Fruit fly (Drosophila melanogaster) whole organism, embryonic: ENCODE data around the gene kek6.

Source experiments
- Atf3 ChIP-seq: fragments of 200-800 bp; sonication (Bioruptor generic); optimal IDR thresholded peaks from 3 replicates; lab custom pipeline; 2016; ENCODE audit warnings: missing biosample characterization, missing genetic modification characterization
- B-H1 ChIP-seq: fragments of 200-800 bp; sonication (Bioruptor generic); IDR thresholded peaks from 3 replicates; pipeline ENCODE4 v1.3.6; 2022; ENCODE audit warnings: missing biosample characterization, missing genetic modification characterization
- CG10565 ChIP-seq: fragments of 200-800 bp; sonication (Bioruptor generic); optimal IDR thresholded peaks from 3 replicates; lab custom pipeline; 2016; ENCODE audit warnings: missing biosample characterization, mild to moderate bottlenecking, missing genetic modification characterization
- CG11247 ChIP-seq: fragments of 200-800 bp; sonication (Bioruptor generic); IDR thresholded peaks from 2 replicates; pipeline ENCODE4 v1.3.6; 2022; ENCODE audit warnings: missing biosample characterization, missing genetic modification characterization
- CG12659 ChIP-seq: fragments of 200-800 bp; sonication (Bioruptor generic); optimal IDR thresholded peaks from 3 replicates; lab custom pipeline; 2017; ENCODE audit warnings: mild to moderate bottlenecking, missing biosample characterization, missing genetic modification reagents, missing genetic modification characterization
- CG13424 ChIP-seq: fragments of 200-800 bp; sonication (Bioruptor generic); optimal IDR thresholded peaks from 2 replicates; lab custom pipeline; 2019; ENCODE audit warnings: missing biosample characterization, mild to moderate bottlenecking, missing genetic modification characterization, moderate library complexity
- CG14014 ChIP-seq: fragments of 200-800 bp; sonication (Bioruptor generic); IDR thresholded peaks from 2 replicates; pipeline ENCODE4 v1.3.6; 2022; ENCODE audit warnings: missing biosample characterization, missing genetic modification characterization
- CG15269 ChIP-seq: fragments of 200-800 bp; sonication (Bioruptor generic); optimal IDR thresholded peaks from 2 replicates; lab custom pipeline; 2018; ENCODE audit warnings: missing biosample characterization, mild to moderate bottlenecking, missing genetic modification characterization, moderate library complexity
- CG15479 ChIP-seq: fragments of 200-800 bp; sonication (Bioruptor generic); optimal IDR thresholded peaks from 3 replicates; lab custom pipeline; 2019; ENCODE audit warnings: missing biosample characterization, mild to moderate bottlenecking, missing genetic modification characterization, moderate library complexity
- CG15696 ChIP-seq: fragments of 200-800 bp; sonication (Bioruptor generic); optimal IDR thresholded peaks from 2 replicates; lab custom pipeline; 2019; ENCODE audit warnings: missing biosample characterization, mild to moderate bottlenecking, missing genetic modification characterization, moderate library complexity
- CG16779 ChIP-seq: fragments of 200-800 bp; sonication (Bioruptor generic); IDR thresholded peaks from 2 replicates; pipeline ENCODE4 v1.3.6; 2022; ENCODE audit warnings: missing biosample characterization, missing genetic modification characterization
- CG16815 ChIP-seq: fragments of 200-800 bp; sonication (Bioruptor generic); optimal IDR thresholded peaks from 3 replicates; lab custom pipeline; 2017; ENCODE audit warnings: missing biosample characterization, mild to moderate bottlenecking, missing genetic modification characterization
- CG17359 ChIP-seq: fragments of 200-800 bp; sonication (Bioruptor generic); optimal IDR thresholded peaks from 3 replicates; lab custom pipeline; 2018; ENCODE audit warnings: missing biosample characterization, mild to moderate bottlenecking, missing genetic modification characterization, moderate library complexity
- CG17361 ChIP-seq: fragments of 200-800 bp; sonication (Bioruptor generic); IDR thresholded peaks from 3 replicates; pipeline ENCODE4 v1.3.6; 2022; ENCODE audit warnings: missing biosample characterization, missing genetic modification characterization
- CG17385 ChIP-seq: fragments of 200-800 bp; sonication (Bioruptor generic); optimal IDR thresholded peaks from 3 replicates; lab custom pipeline; 2018; ENCODE audit warnings: missing biosample characterization, mild to moderate bottlenecking, missing genetic modification characterization
- CG3065 ChIP-seq: fragments of 200-800 bp; sonication (Bioruptor generic); optimal IDR thresholded peaks from 2 replicates; lab custom pipeline; 2016; ENCODE audit warnings: missing biosample characterization, missing genetic modification characterization
- CG34376 ChIP-seq: fragments of 200-800 bp; sonication (Bioruptor generic); optimal IDR thresholded peaks from 2 replicates; lab custom pipeline; 2018; ENCODE audit warnings: missing biosample characterization, mild to moderate bottlenecking, missing genetic modification characterization
- CG3726 ChIP-seq: fragments of 200-800 bp; sonication (Bioruptor generic); IDR thresholded peaks from 3 replicates; pipeline ENCODE4, ENCODE4 v1.3.6; 2022; ENCODE audit warnings: missing biosample characterization, missing genetic modification characterization
- CG4328 ChIP-seq: fragments of 200-800 bp; sonication (Bioruptor generic); optimal IDR thresholded peaks from 3 replicates; lab custom pipeline; 2017; ENCODE audit warnings: missing biosample characterization, missing genetic modification reagents, missing genetic modification characterization
- CG4707 ChIP-seq: fragments of 200-800 bp; sonication (Bioruptor generic); optimal IDR thresholded peaks from 2 replicates; lab custom pipeline; 2018; ENCODE audit warnings: missing biosample characterization, mild to moderate bottlenecking, missing genetic modification characterization, moderate library complexity
- CG4730 ChIP-seq: fragments of 200-800 bp; sonication (Bioruptor generic); IDR thresholded peaks from 2 replicates; pipeline ENCODE4 v1.3.6; 2022; ENCODE audit warnings: missing biosample characterization, missing genetic modification characterization
- CG5245 ChIP-seq: fragments of 200-800 bp; sonication (Bioruptor generic); optimal IDR thresholded peaks from 3 replicates; lab custom pipeline; 2016; ENCODE audit warnings: missing biosample characterization, missing genetic modification characterization
- CG6175 ChIP-seq: fragments of 200-800 bp; sonication (Bioruptor generic); IDR thresholded peaks from 3 replicates; pipeline ENCODE4 v1.3.6; 2022; ENCODE audit warnings: missing biosample characterization, missing genetic modification characterization
- CG6689 ChIP-seq: fragments of 200-800 bp; sonication (Bioruptor generic); IDR thresholded peaks from 2 replicates; pipeline ENCODE4 v1.3.6; 2022; ENCODE audit warnings: missing biosample characterization, missing genetic modification characterization
- CG7987 ChIP-seq: fragments of 200-800 bp; sonication (Bioruptor generic); optimal IDR thresholded peaks from 2 replicates; lab custom pipeline; 2018; ENCODE audit warnings: missing biosample characterization, mild to moderate bottlenecking, missing genetic modification characterization, moderate library complexity
- CG8478 ChIP-seq: fragments of >200 bp; optimal IDR thresholded peaks from 2 replicates; lab custom pipeline; 2018
- Dek ChIP-seq: fragments of 200-800 bp; sonication (Bioruptor generic); optimal IDR thresholded peaks from 3 replicates; lab custom pipeline; 2019; ENCODE audit warnings: missing biosample characterization, mild to moderate bottlenecking, missing genetic modification characterization, moderate library complexity
- Dip3 ChIP-seq: fragments of 200-800 bp; sonication (Bioruptor generic); optimal IDR thresholded peaks from 3 replicates; lab custom pipeline; 2016; ENCODE audit warnings: missing biosample characterization, missing genetic modification characterization
- E2f2 ChIP-seq: fragments of 200-800 bp; sonication (Bioruptor generic); IDR thresholded peaks from 2 replicates; pipeline ENCODE4 v1.3.6; 2022; ENCODE audit warnings: missing biosample characterization, missing genetic modification characterization
- Gsc ChIP-seq: fragments of 200-800 bp; sonication (Bioruptor generic); IDR thresholded peaks from 2 replicates; pipeline ENCODE4 v1.3.6; 2022; ENCODE audit warnings: missing biosample characterization, missing genetic modification characterization
- Hr78 ChIP-seq, 2 experiments: fragments of 200-800 bp in 1 of 2; fragments of >200 bp in 1 of 2; sonication (Bioruptor generic) in 1 of 2; optimal IDR thresholded peaks; 2 replicates each; lab custom pipeline; 2017 to 2019; ENCODE audit warnings: missing biosample characterization in 2 of 2, missing genetic modification characterization in 2 of 2, mild to moderate bottlenecking in 1 of 2, moderate library complexity in 1 of 2
- Mad ChIP-seq: fragments of 200-800 bp; sonication (Bioruptor generic); optimal IDR thresholded peaks from 2 replicates; lab custom pipeline; 2016; ENCODE audit warnings: missing biosample characterization, missing genetic modification characterization
- Myb ChIP-seq: fragments of 200-800 bp; sonication (Bioruptor generic); optimal IDR thresholded peaks from 2 replicates; lab custom pipeline; 2016; ENCODE audit warnings: missing biosample characterization, missing genetic modification characterization
- NC2β ChIP-seq: fragments of 200-800 bp; sonication (Bioruptor generic); optimal IDR thresholded peaks from 2 replicates; lab custom pipeline; 2016; ENCODE audit warnings: missing biosample characterization, missing genetic modification characterization
- Ptx1 ChIP-seq: fragments of 200-800 bp; sonication (Bioruptor generic); IDR thresholded peaks from 2 replicates; pipeline ENCODE4 v1.3.6; 2022; ENCODE audit warnings: missing biosample characterization, missing genetic modification characterization
- Ravus ChIP-seq: fragments of 200-800 bp; sonication (Bioruptor generic); IDR thresholded peaks from 2 replicates; pipeline ENCODE4 v1.3.6; 2022; ENCODE audit warnings: missing biosample characterization, missing genetic modification characterization
- Ssrp ChIP-seq: fragments of 200-800 bp; sonication (Bioruptor generic); optimal IDR thresholded peaks from 2 replicates; lab custom pipeline; 2018; ENCODE audit warnings: missing biosample characterization, mild to moderate bottlenecking, missing genetic modification characterization, moderate library complexity
- YL-1 ChIP-seq: fragments of 200-800 bp; sonication (Bioruptor generic); optimal IDR thresholded peaks from 3 replicates; lab custom pipeline; 2017; ENCODE audit warnings: missing biosample characterization, mild to moderate bottlenecking, missing genetic modification characterization
- ase ChIP-seq: fragments of 200-800 bp; sonication (Bioruptor generic); IDR thresholded peaks from 3 replicates; pipeline ENCODE4 v1.3.6; 2022; ENCODE audit warnings: missing biosample characterization, missing genetic modification characterization
- bcd ChIP-seq: fragments of 200-800 bp; sonication (Bioruptor generic); optimal IDR thresholded peaks from 2 replicates; lab custom pipeline; 2017; ENCODE audit warnings: missing biosample characterization, mild to moderate bottlenecking, missing genetic modification characterization
- croc ChIP-seq: fragments of 200-800 bp; sonication (Bioruptor generic); conservative IDR thresholded peaks from 3 replicates; pipeline ENCODE4 v1.3.6; 2022; ENCODE audit warnings: missing biosample characterization, missing genetic modification characterization
- crol ChIP-seq: fragments of 200-800 bp; sonication (Bioruptor generic); IDR thresholded peaks from 2 replicates; pipeline ENCODE4 v1.3.6; 2022; ENCODE audit warnings: missing biosample characterization, missing genetic modification characterization
- dm ChIP-seq: fragments of 200-800 bp; sonication (Bioruptor generic); optimal IDR thresholded peaks from 3 replicates; lab custom pipeline; 2016; ENCODE audit warnings: missing biosample characterization, missing genetic modification characterization
- en ChIP-seq: fragments of 200-800 bp; sonication (Bioruptor generic); optimal IDR thresholded peaks from 2 replicates; lab custom pipeline; 2016; ENCODE audit warnings: missing biosample characterization, missing genetic modification characterization
- fd3F ChIP-seq: fragments of 200-800 bp; sonication (Bioruptor generic); optimal IDR thresholded peaks from 2 replicates; lab custom pipeline; 2018; ENCODE audit warnings: missing biosample characterization, mild to moderate bottlenecking, missing genetic modification characterization, moderate library complexity
- fru ChIP-seq: fragments of >200 bp; optimal IDR thresholded peaks from 2 replicates; lab custom pipeline; 2017
- gem ChIP-seq: fragments of 200-800 bp; sonication (Bioruptor generic); optimal IDR thresholded peaks from 2 replicates; lab custom pipeline; 2019; ENCODE audit warnings: missing biosample characterization, mild to moderate bottlenecking, missing genetic modification characterization, moderate library complexity
- ham ChIP-seq: fragments of 200-800 bp; sonication (Bioruptor generic); IDR thresholded peaks from 2 replicates; pipeline ENCODE4 v1.3.6; 2022; ENCODE audit warnings: missing biosample characterization, missing genetic modification characterization
- jumu ChIP-seq: fragments of 200-800 bp; sonication (Bioruptor generic); optimal IDR thresholded peaks from 3 replicates; lab custom pipeline; 2016; ENCODE audit warnings: missing biosample characterization, missing genetic modification characterization
- pho ChIP-seq: fragments of 200-800 bp; sonication (Bioruptor generic); optimal IDR thresholded peaks from 2 replicates; lab custom pipeline; 2016; ENCODE audit warnings: missing biosample characterization, missing genetic modification characterization
- sqz ChIP-seq: fragments of 200-800 bp; sonication (Bioruptor generic); optimal IDR thresholded peaks from 3 replicates; lab custom pipeline; 2018; ENCODE audit warnings: missing biosample characterization, mild to moderate bottlenecking, missing genetic modification characterization
- stwl ChIP-seq: fragments of 200-800 bp; sonication (Bioruptor generic); optimal IDR thresholded peaks from 3 replicates; lab custom pipeline; 2018; ENCODE audit warnings: missing biosample characterization, mild to moderate bottlenecking, missing genetic modification characterization, moderate library complexity
- sug ChIP-seq: fragments of 200-800 bp; optimal IDR thresholded peaks from 2 replicates; lab custom pipeline; 2019; ENCODE audit warnings: missing biosample characterization, mild to moderate bottlenecking, missing genetic modification characterization, moderate library complexity

kek6 gene

dm6 chr3R:31687782-31688181 lies 65.8 kb downstream of the kek6 start (continued):
- TF ChIP-seq CG3726 (GFP tag; lab: Robert Waterston, UW) = no peak
- TF ChIP-seq CG10565 (GFP tag; lab: Kevin White, UChicago) = no peak
- TF ChIP-seq CG6175 (GFP tag; lab: Robert Waterston, UW) = no peak
- no peak for TF ChIP-seq CG15269 (tag; lab: Kevin White, UChicago)
- no peak for TF ChIP-seq CG4707 (GFP tag; lab: Kevin White, UChicago)
- TF ChIP-seq Atf3 (GFP tag; lab: Kevin White, UChicago) = no peak
- no peak for TF ChIP-seq CG11247 (GFP tag; lab: Robert Waterston, UW)
- peak; percentile 14; the same call in 1 of the 3 replicates for TF ChIP-seq croc (GFP tag; lab: Robert Waterston, UW)
- TF ChIP-seq CG34376 (GFP tag; lab: Kevin White, UChicago) = no peak
- no peak for TF ChIP-seq ham (GFP tag; lab: Robert Waterston, UW)
- TF ChIP-seq Ravus = no peak
- no peak for TF ChIP-seq CG15696 (tag; lab: Kevin White, UChicago)
- TF ChIP-seq CG7987 (GFP tag; lab: Kevin White, UChicago) = no peak
- TF ChIP-seq CG14014 (GFP tag; lab: Robert Waterston, UW) = no peak
- TF ChIP-seq fru (lab: Kevin White, UChicago) = no peak
- TF ChIP-seq bcd (GFP tag; lab: Kevin White, UChicago) = peak; percentile 31
- no peak for TF ChIP-seq sqz (GFP tag; lab: Kevin White, UChicago)
- no peak for TF ChIP-seq Myb (GFP tag; lab: Kevin White, UChicago)
- no peak for TF ChIP-seq stwl (tag; lab: Kevin White, UChicago)
- TF ChIP-seq E2f2 (GFP tag; lab: Robert Waterston, UW) = no peak
- peak; percentile 2 for TF ChIP-seq jumu
- TF ChIP-seq gem (tag; lab: Kevin White, UChicago) = peak; percentile 70
- TF ChIP-seq CG15479 (GFP tag; lab: Kevin White, UChicago) = no peak
- peak; percentile 22 for TF ChIP-seq CG17385 (GFP tag; lab: Kevin White, UChicago)
- TF ChIP-seq en (GFP tag; lab: Kevin White, UChicago) = no peak
- no peak for TF ChIP-seq Mad
- no peak for TF ChIP-seq CG4730 (GFP tag; lab: Robert Waterston, UW)
- TF ChIP-seq CG12659 (GFP tag; lab: Kevin White, UChicago) = no peak
- no peak for TF ChIP-seq CG16779 (GFP tag; lab: Robert Waterston, UW)
- TF ChIP-seq Dip3 (GFP tag; lab: Kevin White, UChicago) = no peak
- no peak for TF ChIP-seq dm (GFP tag; lab: Kevin White, UChicago)
- no peak for TF ChIP-seq CG16815
- no peak for TF ChIP-seq YL-1 (GFP tag; lab: Kevin White, UChicago)
- TF ChIP-seq ase (GFP tag; lab: Robert Waterston, UW) = no peak
- TF ChIP-seq CG4328 (GFP tag; lab: Kevin White, UChicago) = no peak
- no peak for TF ChIP-seq CG5245
- no peak for TF ChIP-seq CG8478 (lab: Kevin White, UChicago)
- TF ChIP-seq pho (GFP tag; lab: Kevin White, UChicago) = no peak
- no peak for TF ChIP-seq CG3065 (GFP tag; lab: Kevin White, UChicago)
- TF ChIP-seq CG6689 (GFP tag; lab: Robert Waterston, UW) = peak; percentile 37; the same call in 1 of the 2 replicates
- no peak for TF ChIP-seq crol (GFP tag; lab: Robert Waterston, UW)
- TF ChIP-seq Gsc = no peak
- peak; percentile 57 for TF ChIP-seq Ssrp (tag; lab: Kevin White, UChicago)
- TF ChIP-seq NC2β (GFP tag; lab: Kevin White, UChicago) = no peak
- TF ChIP-seq fd3F (GFP tag; lab: Kevin White, UChicago) = no peak
- no peak for TF ChIP-seq sug
- TF ChIP-seq Hr78 (GFP tag; optimal IDR thresholded peaks at IDR 0.05; lab: Kevin White, UChicago) = no peak
- TF ChIP-seq Dek (tag; lab: Kevin White, UChicago) = no peak
- TF ChIP-seq Ptx1 (GFP tag; lab: Robert Waterston, UW) = no peak; the same call in 1 of the 2 replicates
- no peak for TF ChIP-seq B-H1 (GFP tag; lab: Robert Waterston, UW)
- no peak for TF ChIP-seq CG17361 (GFP tag; lab: Robert Waterston, UW)
- TF ChIP-seq CG13424 (tag; lab: Kevin White, UChicago) = peak; percentile 41
- TF ChIP-seq CG17359 (tag; lab: Kevin White, UChicago) = peak; percentile 32
